Worm (Caenorhabditis elegans) whole organism, young adult: ENCODE data around the gene srh-212.
A peak's percentile ranks its signal among the peaks of the same experiment; 100 is the strongest.

ENCODE experiments used
- B0019.2 ChIP-seq: fragments of 200-800 bp; sonication (Bioruptor generic); conservative IDR thresholded peaks from 2 replicates; pipeline ENCODE4 v1.3.6; 2022; ENCODE audit warnings: missing genetic modification reagents, missing genetic modification characterization, missing compliant biosample characterization
- B0035.1 ChIP-seq: sonication (generic microtip); optimal IDR thresholded peaks from 2 replicates; lab custom pipeline; 2016; ENCODE audit warnings: missing genetic modification characterization, mild to moderate bottlenecking, missing compliant biosample characterization, missing genotype, missing genetic modification reagents
- F33H1.4 ChIP-seq: fragments of 200-800 bp; sonication (Bioruptor generic); IDR thresholded peaks from 2 replicates; pipeline ENCODE4 v1.3.6; 2022; ENCODE audit warnings: missing genetic modification reagents, missing genetic modification characterization, missing compliant biosample characterization
- F37B4.10 ChIP-seq: fragments of 200-800 bp; sonication (Bioruptor generic); IDR thresholded peaks from 2 replicates; pipeline ENCODE4 v1.3.6; 2022; ENCODE audit warnings: missing genetic modification characterization, missing compliant biosample characterization
- akir-1 ChIP-seq: fragments of 200-800 bp; sonication (Bioruptor generic); optimal IDR thresholded peaks from 2 replicates; lab custom pipeline; 2018; ENCODE audit warnings: mild to moderate bottlenecking, missing genetic modification characterization, moderate library complexity, missing compliant biosample characterization
- ccch-3 ChIP-seq: fragments of 200-800 bp; sonication (Bioruptor generic); optimal IDR thresholded peaks from 2 replicates; lab custom pipeline; 2018; ENCODE audit warnings: mild to moderate bottlenecking, missing genetic modification characterization, missing compliant biosample characterization
- ceh-40 ChIP-seq: fragments of 200-800 bp; sonication (Bioruptor generic); IDR thresholded peaks from 2 replicates; pipeline ENCODE4 v1.3.6; 2022; ENCODE audit warnings: missing genetic modification characterization, missing compliant biosample characterization
- ceh-79 ChIP-seq: sonication (generic microtip); optimal IDR thresholded peaks from 2 replicates; lab custom pipeline; 2017; ENCODE audit warnings: mild to moderate bottlenecking, missing genetic modification characterization, missing compliant biosample characterization
- dpff-1 ChIP-seq: sonication (generic microtip); optimal IDR thresholded peaks from 2 replicates; lab custom pipeline; 2017; ENCODE audit warnings: mild to moderate bottlenecking, missing genetic modification characterization, missing compliant biosample characterization
- egl-18 ChIP-seq: fragments of 200-800 bp; sonication (Bioruptor generic); IDR thresholded peaks from 2 replicates; pipeline ENCODE4 v1.3.6; 2022; ENCODE audit warnings: missing genetic modification reagents, missing genetic modification characterization, missing compliant biosample characterization
- egrh-3 ChIP-seq: fragments of 200-800 bp; sonication (Bioruptor generic); IDR thresholded peaks from 2 replicates; pipeline ENCODE4 v1.3.6; 2022; ENCODE audit warnings: missing genetic modification reagents, missing genetic modification characterization, missing compliant biosample characterization
- hlh-26 ChIP-seq: fragments of 200-800 bp; sonication (Bioruptor generic); conservative IDR thresholded peaks from 2 replicates; pipeline ENCODE4 v1.3.6; 2022; ENCODE audit warnings: missing genetic modification reagents, missing genetic modification characterization, missing compliant biosample characterization
- hmg-1.2 ChIP-seq: fragments of 200-800 bp; sonication (Bioruptor generic); IDR thresholded peaks from 2 replicates; pipeline ENCODE4 v1.3.6; 2022; ENCODE audit warnings: missing genetic modification reagents, missing genetic modification characterization, missing compliant biosample characterization
- hrde-1 ChIP-seq: sonication (generic microtip); optimal IDR thresholded peaks from 2 replicates; lab custom pipeline; 2016; ENCODE audit warnings: missing genetic modification characterization, mild to moderate bottlenecking, missing compliant biosample characterization, moderate library complexity, missing genotype, missing genetic modification reagents, borderline replicate concordance
- lin-35 ChIP-seq, 3 experiments: fragments of 150-350 bp in 2 of 3; sonication (generic microtip) in 1 of 3; optimal IDR thresholded peaks; 2 replicates each; lab custom pipeline; 2014 to 2018; ENCODE audit warnings: missing biosample characterization in 3 of 3, missing genetic modification characterization in 3 of 3, missing genetic modification reagents in 3 of 3
- lin-54 ChIP-seq: fragments of 200-800 bp; sonication (Bioruptor generic); optimal IDR thresholded peaks from 2 replicates; lab custom pipeline; 2018; ENCODE audit warnings: mild to moderate bottlenecking, missing genetic modification characterization, missing compliant biosample characterization
- lir-1 ChIP-seq: fragments of 200-800 bp; sonication (Bioruptor generic); conservative IDR thresholded peaks from 2 replicates; pipeline ENCODE4 v1.3.6; 2022; ENCODE audit warnings: missing genetic modification reagents, missing genetic modification characterization, missing compliant biosample characterization
- madf-10 ChIP-seq: sonication (generic microtip); optimal IDR thresholded peaks from 2 replicates; lab custom pipeline; 2016; ENCODE audit warnings: mild to moderate bottlenecking, missing genetic modification characterization, missing compliant biosample characterization
- nhr-120 ChIP-seq: fragments of 200-800 bp; sonication (Bioruptor generic); IDR thresholded peaks from 2 replicates; pipeline ENCODE4 v1.3.6; 2022; ENCODE audit warnings: missing genetic modification characterization, missing compliant biosample characterization
- nhr-179 ChIP-seq: sonication (generic microtip); optimal IDR thresholded peaks from 2 replicates; lab custom pipeline; 2016; ENCODE audit warnings: mild to moderate bottlenecking, missing genetic modification characterization, missing compliant biosample characterization
- nhr-80 ChIP-seq: sonication (generic microtip); optimal IDR thresholded peaks from 2 replicates; lab custom pipeline; 2016; ENCODE audit warnings: missing genetic modification characterization, missing compliant biosample characterization
- rcor-1 ChIP-seq: fragments of 200-800 bp; sonication (Bioruptor generic); IDR thresholded peaks from 2 replicates; pipeline ENCODE4 v1.3.6; 2022; ENCODE audit warnings: missing genetic modification reagents, missing genetic modification characterization, missing compliant biosample characterization
- rpc-1 ChIP-seq, 2 experiments: fragments of 150-350 bp in 1 of 2; sonication (generic microtip) in 1 of 2; optimal IDR thresholded peaks; 2 replicates each; lab custom pipeline; 2014 to 2018; ENCODE audit warnings: missing biosample characterization in 1 of 2, missing genetic modification characterization in 1 of 2, missing genetic modification reagents in 1 of 2, missing genotype in 1 of 2
- snpc-1.3 ChIP-seq: sonication (generic microtip); optimal IDR thresholded peaks from 2 replicates; lab custom pipeline; 2017; ENCODE audit warnings: missing genetic modification characterization, mild to moderate bottlenecking, missing compliant biosample characterization, antibody characterized with exemption, moderate library complexity, missing genotype, missing genetic modification reagents; ENCODE audit not compliant: insufficient read depth
- snpc-4 ChIP-seq, 5 experiments: fragments of 150-350 bp in 1 of 5; sonication (generic microtip) in 4 of 5; optimal IDR thresholded peaks; 2 replicates each; lab custom pipeline; 2014 to 2018; ENCODE audit warnings: missing genetic modification characterization in 5 of 5, missing biosample characterization in 3 of 5, antibody characterized with exemption in 2 of 5, mild to moderate bottlenecking in 2 of 5, missing compliant biosample characterization in 2 of 5, missing genotype in 2 of 5, moderate library complexity in 2 of 5, missing genetic modification reagents in 1 of 5
- somi-1 ChIP-seq: fragments of 200-800 bp; sonication (Bioruptor generic); optimal IDR thresholded peaks from 2 replicates; lab custom pipeline; 2018; ENCODE audit warnings: mild to moderate bottlenecking, missing genetic modification characterization, missing compliant biosample characterization
- zfh-2 ChIP-seq: fragments of 200-800 bp; sonication (Bioruptor generic); conservative IDR thresholded peaks from 2 replicates; pipeline ENCODE4 v1.3.6; 2022; ENCODE audit warnings: missing genetic modification reagents, missing genetic modification characterization, missing compliant biosample characterization
- ztf-25 ChIP-seq: fragments of 200-800 bp; sonication (Bioruptor generic); IDR thresholded peaks from 2 replicates; pipeline ENCODE4 v1.3.6; 2022; ENCODE audit warnings: missing genetic modification reagents, missing genetic modification characterization, missing compliant biosample characterization
- ztf-28 ChIP-seq: fragments of 200-800 bp; sonication (Bioruptor generic); IDR thresholded peaks from 2 replicates; pipeline ENCODE4 v1.3.6; 2022; ENCODE audit warnings: missing genetic modification reagents, missing genetic modification characterization, missing compliant biosample characterization

The srh-212 gene

DNA sequence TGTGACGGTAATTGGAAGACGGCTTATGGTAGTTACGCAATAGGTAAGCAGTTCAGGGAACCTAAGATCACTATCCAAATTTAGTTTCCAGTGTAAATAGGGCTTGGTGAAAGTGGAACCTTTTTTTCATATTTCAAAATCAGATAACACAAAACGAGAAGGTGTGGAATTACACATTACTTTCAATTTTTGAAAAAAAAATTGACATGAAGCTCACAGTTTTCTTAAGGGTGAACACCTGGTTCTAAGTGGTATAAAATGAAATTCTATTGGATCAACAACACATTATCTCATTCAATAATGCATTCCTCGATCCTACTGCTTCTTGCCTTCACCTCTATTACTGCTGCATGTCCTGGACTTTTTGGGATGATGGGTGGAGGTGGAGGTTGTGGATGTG, 41.0 kb downstream of the srh-212 start, which contains the start of gene grl-30 (continued):
- TF ChIP-seq B0019.2 (GFP tag; lab: Robert Waterston, UW) = no peak

DNA sequence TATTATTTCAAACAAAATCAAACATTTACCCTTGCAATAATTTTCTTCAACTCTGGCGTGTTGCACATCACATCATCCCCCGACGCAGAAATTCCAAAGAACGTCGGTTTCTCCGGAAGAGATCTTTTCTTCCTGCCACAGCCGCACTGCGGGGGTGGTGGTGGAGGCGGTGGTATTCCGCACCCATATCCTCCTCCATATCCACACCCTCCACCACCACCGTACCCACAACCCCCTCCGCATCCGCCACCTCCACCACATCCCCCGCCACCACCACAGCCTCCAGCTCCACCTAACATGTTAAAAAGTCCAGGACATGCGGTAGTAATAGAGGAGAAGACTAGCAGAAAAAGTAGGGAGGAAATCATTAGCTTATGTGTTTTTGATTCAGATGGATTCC, 42.1 kb downstream of the srh-212 start, which contains the start of gene grl-29:
Gene grl-29, minus strand, starts transcription at position 368 of the 400 bp plus-strand sequence.
- peak; percentile 74; the same call in 1 of the 2 replicates for TF ChIP-seq egrh-3 (GFP tag; lab: Robert Waterston, UW)
- TF ChIP-seq zfh-2 (GFP tag; lab: Robert Waterston, UW) = peak; percentile 85
- no peak for TF ChIP-seq B0035.1

DNA sequence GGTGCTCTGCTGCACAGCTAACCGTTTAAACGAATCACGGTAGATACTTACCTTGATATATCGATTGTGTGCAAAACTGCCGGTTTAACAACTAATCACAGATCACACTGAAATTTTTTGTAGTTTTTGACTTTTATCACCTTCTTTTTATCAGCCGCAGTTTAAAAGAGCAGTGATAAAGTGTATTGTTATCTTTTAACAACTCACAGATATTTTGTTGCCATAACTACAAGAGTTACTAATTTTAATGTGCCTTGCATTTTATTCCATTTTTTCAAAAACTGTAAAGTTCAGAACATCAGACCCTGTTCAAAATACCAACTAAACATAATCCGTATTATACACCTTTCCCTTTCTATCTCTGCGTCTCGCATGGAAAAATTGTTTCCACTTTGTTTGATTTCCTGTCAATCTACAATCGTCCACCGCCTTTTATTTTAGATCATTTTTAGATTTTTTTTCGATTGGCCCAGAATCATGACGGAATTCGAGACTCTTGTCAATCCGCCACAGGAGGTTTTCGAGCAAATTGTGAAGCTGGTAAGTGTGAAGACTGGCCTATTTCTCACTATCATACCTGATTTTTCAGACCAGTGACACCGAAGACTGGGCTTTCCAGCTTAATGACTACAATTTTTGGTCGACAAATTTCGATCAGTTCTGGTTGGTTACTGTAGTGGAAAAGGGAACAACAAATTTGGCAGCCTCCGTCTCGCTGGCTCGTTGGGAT, 44.0 kb downstream of the srh-212 start, which contains the start of gene T24A6.20:
Gene T24A6.20, plus strand, starts transcription at position 395 of the 730 bp plus-strand sequence.
- TF ChIP-seq lin-54 (GFP tag; lab: Kevin White, UChicago) = no peak
- no peak for TF ChIP-seq ztf-25
- no peak for TF ChIP-seq F33H1.4
- TF ChIP-seq nhr-80 (tag; lab: Kevin White, UChicago) = peak; percentile 56
- no peak for TF ChIP-seq hrde-1 (tag; lab: Kevin White, UChicago)
- no peak for TF ChIP-seq lir-1 (GFP tag; lab: Robert Waterston, UW)

DNA sequence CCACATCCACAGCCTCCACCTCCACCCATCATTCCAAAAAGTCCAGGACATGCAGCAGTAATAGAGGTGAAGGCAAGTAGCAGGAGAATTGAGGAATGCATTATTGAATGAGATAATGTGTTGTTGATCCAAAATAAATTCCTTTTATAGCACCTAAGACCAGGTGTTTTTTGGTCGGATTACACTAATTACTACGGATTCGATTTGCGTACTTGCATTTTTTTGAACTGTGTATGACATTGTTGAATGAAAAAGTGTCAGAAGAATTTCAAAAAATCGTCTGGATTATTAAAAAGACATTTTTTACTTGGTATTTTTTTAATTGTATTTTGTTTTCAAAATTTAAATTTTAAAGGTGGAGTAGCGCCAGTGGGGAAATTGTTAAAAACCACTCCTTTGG, 45.2 kb downstream of the srh-212 start, which contains the start of gene grl-28:
Gene grl-28, minus strand, starts transcription at position 101 of the 400 bp plus-strand sequence.
- TF ChIP-seq rcor-1 (GFP tag; lab: Robert Waterston, UW) = no peak
- TF ChIP-seq ceh-79 (tag; lab: Kevin White, UChicago) = no peak

DNA sequence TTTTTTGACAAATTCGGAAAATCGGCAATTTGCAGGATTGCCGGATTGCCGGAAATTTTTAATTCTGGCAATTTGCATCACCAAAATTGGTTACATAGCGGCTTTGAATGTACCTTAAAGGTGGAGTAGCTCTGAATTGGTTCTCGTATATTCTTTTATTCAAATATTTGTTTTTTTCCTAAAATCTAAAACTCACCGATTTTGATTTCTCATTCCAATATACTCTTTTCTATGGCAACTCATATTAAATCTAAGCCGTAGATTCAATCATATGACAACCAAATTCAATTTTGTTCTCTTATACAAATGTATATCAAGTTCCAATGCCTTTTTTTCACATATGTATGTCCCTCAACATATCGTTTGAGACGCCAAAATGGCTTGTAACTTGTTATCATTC, 47.4 kb downstream of the srh-212 start, which contains the start of gene sri-21:
Gene sri-21, plus strand, starts transcription at position 301 of the 400 bp plus-strand sequence.
- TF ChIP-seq nhr-179 (tag; lab: Kevin White, UChicago) = no peak
- no peak for TF ChIP-seq egl-18 (GFP tag; lab: Robert Waterston, UW)
- no peak for TF ChIP-seq B0019.2 (GFP tag; lab: Robert Waterston, UW)
- no peak for TF ChIP-seq ztf-28 (GFP tag; lab: Robert Waterston, UW)
- no peak for TF ChIP-seq madf-10
- no peak for TF ChIP-seq F37B4.10 (GFP tag; lab: Robert Waterston, UW)
- no peak for TF ChIP-seq hmg-1.2 (GFP tag; lab: Robert Waterston, UW)
- TF ChIP-seq nhr-120 = no peak
- no peak for TF ChIP-seq lin-35 (GFP tag; optimal IDR thresholded peaks at IDR 0.05; lab: Kevin White, UChicago)
- TF ChIP-seq ceh-40 (GFP tag; lab: Robert Waterston, UW) = no peak
- TF ChIP-seq dpff-1 (tag; lab: Kevin White, UChicago) = no peak
- TF ChIP-seq akir-1 (GFP tag; lab: Kevin White, UChicago) = no peak

DNA sequence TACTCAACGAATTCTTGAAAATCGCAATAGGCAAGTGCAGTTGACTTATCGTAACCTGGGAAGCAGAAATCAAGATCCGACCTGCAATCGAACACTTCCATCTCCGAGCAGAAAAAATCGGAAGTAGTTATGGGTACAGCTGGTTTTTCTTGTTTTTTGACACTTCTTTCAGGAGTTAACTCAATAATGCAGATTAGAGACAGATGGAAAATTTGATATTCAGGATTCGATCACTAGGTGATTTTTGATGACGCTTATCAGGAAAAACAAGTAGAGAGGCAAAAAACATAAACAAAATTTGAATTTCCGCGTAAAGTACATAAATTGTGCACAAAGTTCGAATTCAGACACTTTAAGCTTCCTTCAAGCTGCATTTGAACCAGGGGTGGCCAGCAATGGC, 48.2 kb downstream of the srh-212 start, which contains the start of gene srw-130:
Gene srw-130, minus strand, starts transcription at position 101 of the 400 bp plus-strand sequence.
- TF ChIP-seq zfh-2 (GFP tag; lab: Robert Waterston, UW) = no peak
- no peak for TF ChIP-seq snpc-4 (GFP tag; optimal IDR thresholded peaks at IDR 0.05; lab: Kevin White, UChicago)
- TF ChIP-seq snpc-4 (tag; optimal IDR thresholded peaks at IDR 0.05; lab: Kevin White, UChicago) = no peak
- TF ChIP-seq hlh-26 (GFP tag; lab: Robert Waterston, UW) = no peak
- TF ChIP-seq somi-1 (GFP tag; lab: Kevin White, UChicago) = no peak
- TF ChIP-seq ccch-3 (GFP tag; lab: Kevin White, UChicago) = no peak
- no peak for TF ChIP-seq rpc-1 (optimal IDR thresholded peaks at IDR 0.05; lab: Kevin White, UChicago)
- TF ChIP-seq rpc-1 (tag; optimal IDR thresholded peaks at IDR 0.05; lab: Kevin White, UChicago) = no peak
- TF ChIP-seq snpc-1.3 (tag; lab: Kevin White, UChicago) = no peak
